Worm (Caenorhabditis elegans): ENCODE results near the gene fdgt-1.

The fdgt-1 gene

DNA sequence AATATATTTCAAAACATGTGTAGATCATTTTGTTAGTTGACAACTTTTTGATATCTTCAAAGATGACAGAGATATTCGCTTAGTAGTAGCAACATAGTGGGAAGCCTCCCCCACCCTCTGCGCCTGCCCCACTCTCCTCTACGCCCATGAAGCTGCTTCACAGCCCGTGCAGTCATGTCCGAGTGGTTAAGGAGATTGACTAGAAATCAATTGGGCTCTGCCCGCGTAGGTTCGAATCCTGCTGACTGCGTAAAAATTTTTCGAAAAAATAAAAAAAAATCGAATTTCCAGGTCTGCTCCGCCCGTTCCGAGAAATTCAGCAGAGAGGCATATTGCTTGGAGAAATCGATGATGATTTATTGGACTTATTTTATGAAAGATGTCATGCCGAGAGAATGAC lies 15.5 kb downstream of the fdgt-1 start (continued):
- TF ChIP-seq pha-4 (GFP tag; IDR thresholded peaks at IDR 0.05) (peak; percentile 73), pha-4 (tag; optimal IDR thresholded peaks at IDR 0.05) (no peak), lim-7 (GFP tag; IDR thresholded peaks at IDR 0.05) (no peak; the same call in 1 of the 2 replicates), attf-4 (tag; optimal IDR thresholded peaks at IDR 0.05) (no peak), tra-1 (GFP tag; IDR thresholded peaks at IDR 0.05) (peak; percentile 65), lsy-2 (tag; optimal IDR thresholded peaks at IDR 0.05) (peak in 1 of 2 experiments; percentile 29), zip-11 (GFP tag; IDR thresholded peaks at IDR 0.05) (no peak), lin-38 (GFP tag; IDR thresholded peaks at IDR 0.05) (peak; percentile 71; the same call in 1 of the 2 replicates), spr-1 (tag; optimal IDR thresholded peaks at IDR 0.05) (peak; percentile 18), dmd-6 (GFP tag; IDR thresholded peaks at IDR 0.05) (peak; percentile 43), Y105C5A.15 (GFP tag; IDR thresholded peaks at IDR 0.05) (0 out of 2 replicates have a peak, but pooled peaks have one; percentile 38), ztf-7 (tag; optimal IDR thresholded peaks at IDR 0.05) (peak; percentile 45), rbr-2 (tag; optimal IDR thresholded peaks at IDR 0.05) (peak; percentile 54), F10B5.3 (tag; optimal IDR thresholded peaks at IDR 0.05) (peak; percentile 26), mes-2 (tag; optimal IDR thresholded peaks at IDR 0.05; ENCODE audit: poor library complexity, severe bottlenecking) (peak; percentile 80), nhr-6 (tag; optimal IDR thresholded peaks at IDR 0.05) (no peak), ceh-20 (GFP tag; IDR thresholded peaks at IDR 0.05) (0 out of 2 replicates have a peak, but pooled peaks have one; percentile 52), F44E2.7 (GFP tag; IDR thresholded peaks at IDR 0.05) (no peak), vab-7 (GFP tag; IDR thresholded peaks at IDR 0.05) (peak; percentile 82), D1046.2 (GFP tag; IDR thresholded peaks at IDR 0.05) (peak; percentile 70; the same call in 1 of the 2 replicates), dve-1 (tag; optimal IDR thresholded peaks at IDR 0.05; ENCODE audit: insufficient read depth) (peak; percentile 6), daf-16 (GFP tag; optimal IDR thresholded peaks at IDR 0.05) (peak in 1 of 2 experiments; percentile 23), daf-16 (tag; optimal IDR thresholded peaks at IDR 0.05) (no peak), madf-9 (GFP tag; conservative IDR thresholded peaks at IDR 0.05) (peak; percentile 79), duxl-1 (tag; optimal IDR thresholded peaks at IDR 0.05; ENCODE audit: poor library complexity) (peak; percentile 86), mep-1 (tag; optimal IDR thresholded peaks at IDR 0.05) (peak; percentile 49), daf-19 (GFP tag; conservative IDR thresholded peaks at IDR 0.05) (no peak), nhr-41 (GFP tag; IDR thresholded peaks at IDR 0.05) (0 out of 2 replicates have a peak, but pooled peaks have one; percentile 41), dpl-1 (GFP tag; optimal IDR thresholded peaks at IDR 0.05) (no peak)

ce11 chrII:1521956-1522355 lies 17.6 kb downstream of the fdgt-1 start:
- TF ChIP-seq lin-38 (GFP tag; IDR thresholded peaks at IDR 0.05), result 0 out of 2 replicates have a peak, but pooled peaks have one; percentile 15
- TF ChIP-seq zip-11 (GFP tag; IDR thresholded peaks at IDR 0.05), result no peak

DNA sequence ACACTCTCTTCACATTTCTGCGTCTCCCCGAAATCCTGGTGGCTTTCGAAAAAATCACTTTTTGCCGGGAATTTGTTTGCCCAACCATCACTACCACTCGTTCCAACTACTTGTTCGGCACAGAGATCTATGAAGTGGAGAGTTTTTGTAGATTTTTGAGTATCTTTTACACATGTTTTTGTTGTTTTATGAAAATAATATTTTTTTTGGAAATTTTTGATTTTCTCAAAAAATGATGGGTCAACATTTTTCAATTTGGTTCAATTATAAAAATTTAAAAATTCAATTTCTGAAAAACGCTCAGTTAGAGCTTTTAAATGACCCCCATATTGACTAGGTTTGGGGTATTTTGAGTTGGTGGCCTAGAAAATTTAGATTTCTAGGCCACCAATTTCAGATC lies 21.1 kb downstream of the fdgt-1 start, which contains the start of gene Y51H7BR.7:
Gene Y51H7BR.7, minus strand, starts transcription at position 101 of the 400 bp plus-strand sequence.
- TF ChIP-seq saeg-2 (GFP tag; IDR thresholded peaks at IDR 0.05) (no peak), unc-130 (GFP tag; optimal IDR thresholded peaks at IDR 0.05) (no peak), zag-1 (tag; optimal IDR thresholded peaks at IDR 0.05) (no peak)

DNA sequence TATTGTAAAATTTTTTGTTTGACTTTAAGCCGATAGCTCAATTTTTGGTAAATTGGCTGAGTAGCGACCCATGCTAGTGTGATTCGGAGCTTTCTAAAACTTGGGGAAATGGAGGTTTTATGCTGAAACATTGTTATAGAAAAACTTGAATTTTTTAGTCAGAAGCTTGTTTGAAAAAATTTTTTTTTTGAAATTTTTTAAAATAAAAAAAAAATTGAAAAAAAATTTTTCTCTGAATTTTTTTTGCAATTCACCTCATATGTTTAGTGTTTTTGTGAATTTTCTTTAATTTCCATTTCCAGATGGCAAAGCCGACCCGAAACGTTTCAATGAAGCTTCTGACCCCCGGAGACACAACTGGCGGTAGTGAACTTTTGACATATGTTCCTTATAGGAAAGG lies 24.7 kb downstream of the fdgt-1 start, which contains the start of gene Y51H7BR.4:
Gene Y51H7BR.4, plus strand, starts transcription at position 301 of the 400 bp plus-strand sequence.
- TF ChIP-seq Y5F2A.4 (GFP tag; optimal IDR thresholded peaks at IDR 0.05) (no peak), nhr-10 (tag; optimal IDR thresholded peaks at IDR 0.05) (no peak), tra-1 (GFP tag; IDR thresholded peaks at IDR 0.05) (no peak), ceh-28 (tag; optimal IDR thresholded peaks at IDR 0.05) (no peak), R02D3.7 (tag; optimal IDR thresholded peaks at IDR 0.05) (no peak), dpl-1 (GFP tag; optimal IDR thresholded peaks at IDR 0.05) (no peak), pqm-1 (tag; optimal IDR thresholded peaks at IDR 0.05) (no peak), ctbp-1 (GFP tag; IDR thresholded peaks at IDR 0.05) (no peak), spr-3 (GFP tag; optimal IDR thresholded peaks at IDR 0.05) (no peak), unc-62 (GFP tag; optimal IDR thresholded peaks at IDR 0.05 in 1 of 2) (no peak), unc-62 (tag; optimal IDR thresholded peaks at IDR 0.05) (no peak), ama-1 (optimal IDR thresholded peaks at IDR 0.05) (no peak), duxl-1 (tag; optimal IDR thresholded peaks at IDR 0.05; ENCODE audit: poor library complexity) (no peak), ceh-20 (GFP tag; IDR thresholded peaks at IDR 0.05) (no peak), nhr-41 (GFP tag; IDR thresholded peaks at IDR 0.05) (no peak), egl-43 (GFP tag; IDR thresholded peaks at IDR 0.05) (no peak), lin-13 (GFP tag; optimal IDR thresholded peaks at IDR 0.05) (no peak), php-3 (GFP tag; IDR thresholded peaks at IDR 0.05) (no peak), T20F7.1 (GFP tag; optimal IDR thresholded peaks at IDR 0.05) (no peak)
